Fruit fly (Drosophila melanogaster) whole organism, embryonic: Measurements from ENCODE around the gene Ing5.

ENCODE experiments used
- Adf1 ChIP-seq: fragments of 200-800 bp; sonication (Bioruptor generic); IDR thresholded peaks from 2 replicates; pipeline ENCODE4 v1.3.6; 2022; ENCODE audit warnings: missing biosample characterization, missing genetic modification characterization
- B-H2 ChIP-seq: fragments of 200-800 bp; sonication (Bioruptor generic); optimal IDR thresholded peaks from 2 replicates; lab custom pipeline; 2018; ENCODE audit warnings: missing biosample characterization, mild to moderate bottlenecking, missing genetic modification characterization
- BEAF-32 ChIP-seq: fragments of 200-800 bp; sonication (Bioruptor generic); optimal IDR thresholded peaks from 3 replicates; lab custom pipeline; 2017; ENCODE audit warnings: missing biosample characterization, missing genetic modification characterization, mild to moderate bottlenecking, moderate library complexity, missing genetic modification reagents
- CG10654 ChIP-seq: fragments of 200-800 bp; sonication (Bioruptor generic); optimal IDR thresholded peaks from 2 replicates; lab custom pipeline; 2016; ENCODE audit warnings: missing biosample characterization, missing genetic modification characterization
- CG11560 ChIP-seq: fragments of 200-800 bp; sonication (Bioruptor generic); IDR thresholded peaks from 3 replicates; pipeline ENCODE4 v1.3.6; 2022; ENCODE audit warnings: missing biosample characterization, missing genetic modification characterization
- CG14014 ChIP-seq: fragments of 200-800 bp; sonication (Bioruptor generic); IDR thresholded peaks from 2 replicates; pipeline ENCODE4 v1.3.6; 2022; ENCODE audit warnings: missing biosample characterization, missing genetic modification characterization
- CG14860 ChIP-seq: fragments of 200-800 bp; sonication (Bioruptor generic); IDR thresholded peaks from 3 replicates; pipeline ENCODE4 v1.3.6; 2022; ENCODE audit warnings: missing biosample characterization, missing genetic modification characterization; ENCODE audit not compliant: partially characterized antibody
- CG15601 ChIP-seq: fragments of 200-800 bp; sonication (Bioruptor generic); optimal IDR thresholded peaks from 3 replicates; lab custom pipeline; 2019; ENCODE audit warnings: missing biosample characterization, mild to moderate bottlenecking, missing genetic modification characterization, moderate library complexity
- CG16815 ChIP-seq: fragments of 200-800 bp; sonication (Bioruptor generic); optimal IDR thresholded peaks from 3 replicates; lab custom pipeline; 2017; ENCODE audit warnings: missing biosample characterization, mild to moderate bottlenecking, missing genetic modification characterization
- CG17359 ChIP-seq: fragments of 200-800 bp; sonication (Bioruptor generic); optimal IDR thresholded peaks from 3 replicates; lab custom pipeline; 2018; ENCODE audit warnings: missing biosample characterization, mild to moderate bottlenecking, missing genetic modification characterization, moderate library complexity
- CG17361 ChIP-seq: fragments of 200-800 bp; sonication (Bioruptor generic); IDR thresholded peaks from 3 replicates; pipeline ENCODE4 v1.3.6; 2022; ENCODE audit warnings: missing biosample characterization, missing genetic modification characterization
- CG17612 ChIP-seq: fragments of 200-800 bp; sonication (Bioruptor generic); IDR thresholded peaks from 2 replicates; pipeline ENCODE4 v1.3.6; 2022; ENCODE audit warnings: missing biosample characterization, missing genetic modification characterization
- CG18262 ChIP-seq: fragments of 200-800 bp; optimal IDR thresholded peaks from 3 replicates; lab custom pipeline; 2019; ENCODE audit warnings: missing biosample characterization, mild to moderate bottlenecking, missing genetic modification characterization, moderate library complexity
- CG3726 ChIP-seq: fragments of 200-800 bp; sonication (Bioruptor generic); IDR thresholded peaks from 3 replicates; pipeline ENCODE4, ENCODE4 v1.3.6; 2022; ENCODE audit warnings: missing biosample characterization, missing genetic modification characterization
- CG42726 ChIP-seq: fragments of 200-800 bp; sonication (Bioruptor generic); IDR thresholded peaks from 2 replicates; pipeline ENCODE4 v1.3.6; 2022; ENCODE audit warnings: missing biosample characterization, missing genetic modification characterization; ENCODE audit not compliant: partially characterized antibody
- CG6683 ChIP-seq: fragments of 200-800 bp; sonication (Bioruptor generic); optimal IDR thresholded peaks from 2 replicates; lab custom pipeline; 2017; ENCODE audit warnings: missing biosample characterization, mild to moderate bottlenecking, missing genetic modification characterization, missing genetic modification reagents
- CG6765 ChIP-seq: fragments of 200-800 bp; sonication (Bioruptor generic); optimal IDR thresholded peaks from 3 replicates; lab custom pipeline; 2017; ENCODE audit warnings: missing biosample characterization, mild to moderate bottlenecking, missing genetic modification characterization
- CG6791 ChIP-seq: fragments of 200-800 bp; sonication (Bioruptor generic); IDR thresholded peaks from 3 replicates; pipeline ENCODE4 v1.3.6; 2022; ENCODE audit warnings: missing biosample characterization, missing genetic modification characterization; ENCODE audit not compliant: partially characterized antibody
- CG6854 ChIP-seq: fragments of 200-800 bp; sonication (Bioruptor generic); optimal IDR thresholded peaks from 3 replicates; lab custom pipeline; 2017; ENCODE audit warnings: missing biosample characterization, mild to moderate bottlenecking, missing genetic modification characterization
- CG7963 ChIP-seq: fragments of 200-800 bp; sonication (Bioruptor generic); IDR thresholded peaks from 3 replicates; pipeline ENCODE4 v1.3.6; 2022; ENCODE audit warnings: missing biosample characterization, missing genetic modification characterization; ENCODE audit not compliant: partially characterized antibody
- CG9797 ChIP-seq: fragments of 200-800 bp; sonication (Bioruptor generic); optimal IDR thresholded peaks from 3 replicates; lab custom pipeline; 2018; ENCODE audit warnings: missing biosample characterization, mild to moderate bottlenecking, missing genetic modification characterization
- CrebB ChIP-seq: fragments of 200-800 bp; sonication (Bioruptor generic); optimal IDR thresholded peaks from 3 replicates; lab custom pipeline; 2018; ENCODE audit warnings: missing biosample characterization, mild to moderate bottlenecking, missing genetic modification characterization
- Hmr ChIP-seq: fragments of 200-800 bp; sonication (Bioruptor generic); optimal IDR thresholded peaks from 3 replicates; lab custom pipeline; 2017; ENCODE audit warnings: mild to moderate bottlenecking, missing biosample characterization, missing genetic modification reagents, missing genetic modification characterization
- Hr51 ChIP-seq, 2 experiments: fragments of 200-800 bp; sonication (Bioruptor generic); optimal IDR thresholded peaks; 2 replicates in 1 of 2; 3 replicates in 1 of 2; lab custom pipeline; 2016 to 2018; ENCODE audit warnings: missing biosample characterization in 2 of 2, missing genetic modification characterization in 2 of 2, mild to moderate bottlenecking in 1 of 2, moderate library complexity in 1 of 2
- Jarid2 ChIP-seq: fragments of 200-800 bp; sonication (Bioruptor generic); optimal IDR thresholded peaks from 3 replicates; lab custom pipeline; 2017; ENCODE audit warnings: mild to moderate bottlenecking, missing biosample characterization, missing genetic modification reagents, missing genetic modification characterization
- Poxn ChIP-seq: fragments of 200-800 bp; sonication (Bioruptor generic); IDR thresholded peaks from 2 replicates; pipeline ENCODE4 v1.3.6; 2022; ENCODE audit warnings: missing biosample characterization, missing genetic modification characterization
- Ravus ChIP-seq: fragments of 200-800 bp; sonication (Bioruptor generic); IDR thresholded peaks from 2 replicates; pipeline ENCODE4 v1.3.6; 2022; ENCODE audit warnings: missing biosample characterization, missing genetic modification characterization
- Scr ChIP-seq: fragments of 200-800 bp; sonication (Bioruptor generic); IDR thresholded peaks from 2 replicates; pipeline ENCODE4 v1.3.6; 2022; ENCODE audit warnings: missing biosample characterization, missing genetic modification characterization; ENCODE audit not compliant: partially characterized antibody
- Spps ChIP-seq: fragments of 200-800 bp; sonication (Bioruptor generic); optimal IDR thresholded peaks from 2 replicates; lab custom pipeline; 2018; ENCODE audit warnings: missing biosample characterization, mild to moderate bottlenecking, missing genetic modification characterization
- al ChIP-seq: fragments of 200-800 bp; sonication (Bioruptor generic); IDR thresholded peaks from 2 replicates; pipeline ENCODE4 v1.3.6; 2022; ENCODE audit warnings: missing biosample characterization, missing genetic modification characterization
- ara ChIP-seq: fragments of 200-800 bp; sonication (Bioruptor generic); IDR thresholded peaks from 2 replicates; pipeline ENCODE4 v1.3.6; 2022; ENCODE audit warnings: missing biosample characterization, missing genetic modification characterization
- cad ChIP-seq: fragments of >200 bp; optimal IDR thresholded peaks from 2 replicates; lab custom pipeline; 2017; ENCODE audit warnings: missing biosample characterization, missing genetic modification characterization
- croc ChIP-seq: fragments of 200-800 bp; sonication (Bioruptor generic); conservative IDR thresholded peaks from 3 replicates; pipeline ENCODE4 v1.3.6; 2022; ENCODE audit warnings: missing biosample characterization, missing genetic modification characterization
- dmrt11E ChIP-seq: fragments of 200-800 bp; sonication (Bioruptor generic); optimal IDR thresholded peaks from 3 replicates; lab custom pipeline; 2018; ENCODE audit warnings: missing biosample characterization, mild to moderate bottlenecking, missing genetic modification characterization, moderate library complexity
- exex ChIP-seq: fragments of 200-800 bp; sonication (Bioruptor generic); optimal IDR thresholded peaks from 4 replicates; lab custom pipeline; 2018; ENCODE audit warnings: missing biosample characterization, mild to moderate bottlenecking, missing genetic modification characterization, moderate library complexity
- fd64A ChIP-seq: fragments of 200-800 bp; sonication (Bioruptor generic); optimal IDR thresholded peaks from 3 replicates; lab custom pipeline; 2018; ENCODE audit warnings: missing biosample characterization, mild to moderate bottlenecking, missing genetic modification characterization
- fu2 ChIP-seq: fragments of 200-800 bp; sonication (Bioruptor generic); optimal IDR thresholded peaks from 2 replicates; lab custom pipeline; 2016; ENCODE audit warnings: missing biosample characterization, missing genetic modification characterization
- gcm ChIP-seq: fragments of 200-800 bp; sonication (Bioruptor generic); optimal IDR thresholded peaks from 2 replicates; lab custom pipeline; 2019; ENCODE audit warnings: missing biosample characterization, mild to moderate bottlenecking, missing genetic modification characterization, moderate library complexity
- kay ChIP-seq: fragments of 200-800 bp; sonication (Bioruptor generic); optimal IDR thresholded peaks from 2 replicates; lab custom pipeline; 2016; ENCODE audit warnings: missing biosample characterization, missing genetic modification characterization
- luna ChIP-seq: fragments of 200-800 bp; sonication (Bioruptor generic); optimal IDR thresholded peaks from 2 replicates; lab custom pipeline; 2016; ENCODE audit warnings: missing biosample characterization, missing genetic modification characterization
- maf-S ChIP-seq: fragments of 200-800 bp; sonication (Bioruptor generic); optimal IDR thresholded peaks from 2 replicates; lab custom pipeline; 2016; ENCODE audit warnings: missing biosample characterization, missing genetic modification characterization
- pnt ChIP-seq: fragments of 200-800 bp; sonication (Bioruptor generic); optimal IDR thresholded peaks from 3 replicates; lab custom pipeline; 2016; ENCODE audit warnings: missing biosample characterization, missing genetic modification characterization
- sens ChIP-seq: fragments of 200-800 bp; sonication (Bioruptor generic); peaks from one replicate; lab custom pipeline; 2016; ENCODE audit warnings: missing biosample characterization, missing genetic modification characterization
- sisA ChIP-seq: fragments of 200-800 bp; sonication (Bioruptor generic); IDR thresholded peaks from 2 replicates; pipeline ENCODE4 v1.3.6; 2022; ENCODE audit warnings: missing biosample characterization, missing genetic modification characterization
- slp2 ChIP-seq: fragments of 200-800 bp; sonication (Bioruptor generic); optimal IDR thresholded peaks from 2 replicates; lab custom pipeline; 2016; ENCODE audit warnings: missing biosample characterization, missing genetic modification characterization
- sug ChIP-seq: fragments of 200-800 bp; optimal IDR thresholded peaks from 2 replicates; lab custom pipeline; 2019; ENCODE audit warnings: missing biosample characterization, mild to moderate bottlenecking, missing genetic modification characterization, moderate library complexity
- vfl ChIP-seq: fragments of 200-800 bp; sonication (Bioruptor generic); optimal IDR thresholded peaks from 2 replicates; lab custom pipeline; 2016; ENCODE audit warnings: missing biosample characterization, missing genetic modification characterization
- vnd ChIP-seq: fragments of 200-800 bp; sonication (Bioruptor generic); IDR thresholded peaks from 3 replicates; pipeline ENCODE4 v1.3.6; 2022; ENCODE audit warnings: missing biosample characterization, missing genetic modification characterization; ENCODE audit not compliant: partially characterized antibody

Ing5 gene

DNA sequence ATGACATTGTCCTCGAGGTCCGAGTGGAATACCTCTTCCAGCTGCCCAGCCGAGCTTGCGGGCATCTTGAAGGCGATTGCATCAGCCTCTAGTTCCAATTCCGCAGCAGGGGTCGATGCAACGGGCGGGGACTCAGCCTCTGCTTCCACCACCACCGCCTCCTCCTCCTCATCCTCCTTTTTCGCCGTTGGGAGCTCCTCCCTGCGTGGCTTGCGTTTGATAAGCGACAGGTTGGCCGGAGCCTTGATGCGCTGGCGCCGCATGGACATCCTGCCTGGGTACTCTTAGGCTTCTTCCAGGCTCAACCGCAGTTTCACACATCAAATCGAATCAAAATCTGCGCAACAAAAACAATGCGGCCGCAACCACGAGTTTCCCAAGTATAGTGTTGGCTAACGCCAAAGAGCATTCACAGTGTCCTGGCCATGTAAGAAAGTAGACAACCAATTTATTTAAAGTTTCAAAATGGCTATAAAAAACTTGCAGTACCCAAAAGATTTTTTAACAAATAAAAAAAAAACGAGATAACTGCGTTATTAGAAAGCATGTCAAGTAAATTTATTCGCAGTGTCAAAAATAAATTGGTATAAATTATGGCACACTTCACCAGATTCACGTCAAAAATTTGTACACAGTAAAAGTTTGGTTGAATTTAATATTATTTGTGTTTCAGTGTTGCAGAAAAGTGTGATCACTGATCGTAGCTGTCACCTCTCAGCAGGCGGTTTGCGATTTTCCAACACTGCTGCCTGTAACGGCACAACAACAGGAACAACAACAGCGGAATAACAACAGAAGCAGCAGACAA, 13.5 kb downstream of the Ing5 start, which contains the start of the genes Bdp1 and CG6565 (continued):
- TF ChIP-seq CG7963 (GFP tag; lab: Robert Waterston, UW) (no peak), CG10654 (GFP tag; lab: Kevin White, UChicago) (peak; percentile 98), CG6791 (GFP tag; lab: Robert Waterston, UW) (no peak), CrebB (tag; lab: Kevin White, UChicago) (peak; percentile 88), Scr (GFP tag; lab: Robert Waterston, UW) (peak; percentile 48; the same call in 1 of the 2 replicates), Poxn (GFP tag; lab: Robert Waterston, UW) (peak; percentile 94), Jarid2 (no peak), CG15601 (tag; lab: Kevin White, UChicago) (peak; percentile 93), sisA (GFP tag; lab: Robert Waterston, UW) (peak; percentile 97), dmrt11E (tag; lab: Kevin White, UChicago) (peak; percentile 98), BEAF-32 (GFP tag; lab: Kevin White, UChicago) (peak; percentile 70), gcm (GFP tag; lab: Kevin White, UChicago) (peak; percentile 90), pnt (GFP tag; lab: Kevin White, UChicago) (peak; percentile 99), cad (GFP tag; lab: Kevin White, UChicago) (no peak), vfl (peak; percentile 97), CG16815 (GFP tag; lab: Kevin White, UChicago) (peak; percentile 99), fu2 (GFP tag; lab: Kevin White, UChicago) (peak; percentile 99), ara (GFP tag; lab: Robert Waterston, UW) (peak; percentile 92), vnd (GFP tag; lab: Robert Waterston, UW) (no peak), CG14860 (GFP tag; lab: Robert Waterston, UW) (no peak), Adf1 (GFP tag; lab: Robert Waterston, UW) (peak; percentile 82), CG17361 (peak; percentile 99), luna (GFP tag; lab: Kevin White, UChicago) (peak; percentile 97), CG42726 (GFP tag; lab: Robert Waterston, UW) (no peak), maf-S (GFP tag; lab: Kevin White, UChicago) (peak; percentile 98), sens (GFP tag; lab: Kevin White, UChicago) (peak; percentile 100), CG18262 (peak; percentile 95), Ravus (GFP tag; lab: Robert Waterston, UW) (peak; percentile 78), CG17612 (peak; percentile 88), Hmr (GFP tag; lab: Kevin White, UChicago) (peak; percentile 97), kay (GFP tag; lab: Kevin White, UChicago) (peak; percentile 95), CG6683 (GFP tag; lab: Kevin White, UChicago) (peak; percentile 86), B-H2 (GFP tag; lab: Kevin White, UChicago) (peak; percentile 95), fd64A (GFP tag; lab: Kevin White, UChicago) (peak; percentile 70), CG9797 (GFP tag; lab: Kevin White, UChicago) (peak; percentile 44), CG3726 (GFP tag; lab: Robert Waterston, UW) (peak; percentile 89; the same call in 2 of the 3 replicates), CG6765 (GFP tag; lab: Kevin White, UChicago) (peak; percentile 85), al (GFP tag; lab: Robert Waterston, UW) (peak; percentile 96), CG11560 (tag; lab: Robert Waterston, UW) (peak; percentile 91), sug (tag; lab: Kevin White, UChicago) (peak; percentile 95), slp2 (GFP tag; lab: Kevin White, UChicago) (peak; percentile 99), CG17359 (tag; lab: Kevin White, UChicago) (peak; percentile 95), CG14014 (GFP tag; lab: Robert Waterston, UW) (peak; percentile 95), croc (peak; percentile 95), CG6854 (GFP tag; lab: Kevin White, UChicago) (peak; percentile 88), exex (peak; percentile 81), Hr51 (GFP tag; optimal IDR thresholded peaks at IDR 0.05; lab: Kevin White, UChicago) (peak; percentile 96 to 98), Spps (tag; lab: Kevin White, UChicago) (peak; percentile 92)
